Fruit fly (Drosophila melanogaster): ENCODE data around the gene ctp.
A peak's percentile ranks its signal among the peaks of the same experiment; 100 is the strongest.

The ctp gene

DNA sequence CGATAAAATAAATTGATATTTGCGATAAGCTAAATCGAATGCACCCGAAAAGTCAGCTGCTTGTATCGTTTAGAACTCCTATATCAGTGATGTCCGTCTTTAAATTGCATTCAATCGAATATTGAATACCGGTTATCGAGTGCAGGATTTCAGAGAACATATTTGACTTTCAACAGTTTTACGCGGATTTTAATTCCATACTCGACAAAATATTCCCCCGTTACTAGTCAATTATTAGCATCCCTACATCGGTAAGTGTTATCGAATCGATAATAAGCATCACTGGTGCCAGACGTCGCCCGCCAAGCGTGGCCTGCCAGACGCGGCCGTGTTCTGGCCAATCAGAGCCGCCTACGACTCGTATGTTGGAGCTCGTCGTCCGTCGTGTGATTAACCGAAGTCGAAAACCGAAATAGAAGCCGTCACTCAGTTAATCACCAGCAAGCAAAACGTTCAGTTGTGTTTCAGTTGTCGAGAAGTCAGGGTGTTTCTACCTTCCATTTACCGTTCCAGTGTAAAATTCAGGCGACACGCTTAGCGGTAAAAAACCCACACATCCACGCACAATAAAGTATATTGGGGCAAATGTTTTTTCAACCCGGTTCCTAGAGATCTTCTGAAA lies at the start of gene ctp (continued):
- 0 out of 3 replicates have a peak, but pooled peaks have one; percentile 38 for TF ChIP-seq so (GFP tag; IDR thresholded peaks at IDR 0.05)
- TF ChIP-seq CG1792 (GFP tag; optimal IDR thresholded peaks at IDR 0.05), result no peak
- TF ChIP-seq Hmr (GFP tag; optimal IDR thresholded peaks at IDR 0.05), result peak; percentile 57
- peak; percentile 8 for TF ChIP-seq sd (tag; optimal IDR thresholded peaks at IDR 0.05)
- no peak for TF ChIP-seq prd (optimal IDR thresholded peaks at IDR 0.05)
- TF ChIP-seq prd (GFP tag; IDR thresholded peaks at IDR 0.05), result peak; percentile 64
- no peak for TF ChIP-seq Aef1 (GFP tag; IDR thresholded peaks at IDR 0.05)
- TF ChIP-seq Eip74EF (GFP tag; optimal IDR thresholded peaks at IDR 0.05), result no peak
- TF ChIP-seq CG6813 (GFP tag; optimal IDR thresholded peaks at IDR 0.05), result peak; percentile 42
- peak; percentile 11 for TF ChIP-seq CG9437 (GFP tag; optimal IDR thresholded peaks at IDR 0.05)
- no peak for TF ChIP-seq ham (GFP tag; IDR thresholded peaks at IDR 0.05)
- peak; percentile 38 for TF ChIP-seq knrl (GFP tag; IDR thresholded peaks at IDR 0.05; ENCODE audit: partially characterized antibody)
- peak; percentile 68 for TF ChIP-seq hbn (GFP tag; IDR thresholded peaks at IDR 0.05; ENCODE audit: partially characterized antibody)
- TF ChIP-seq sc (optimal IDR thresholded peaks at IDR 0.05), result no peak
- TF ChIP-seq sc (GFP tag; optimal IDR thresholded peaks at IDR 0.05), result no peak
- TF ChIP-seq C15 (GFP tag; IDR thresholded peaks at IDR 0.05), result no peak
- peak; percentile 59 for TF ChIP-seq Meics (GFP tag; optimal IDR thresholded peaks at IDR 0.05)
- no peak for TF ChIP-seq lola (GFP tag; optimal IDR thresholded peaks at IDR 0.05)
- no peak for TF ChIP-seq CTCF (GFP tag; optimal IDR thresholded peaks at IDR 0.05)
- TF ChIP-seq Sry-β (GFP tag; optimal IDR thresholded peaks at IDR 0.05), result peak; percentile 94
- peak; percentile 29 for TF ChIP-seq CG9817 (tag; optimal IDR thresholded peaks at IDR 0.05)
- TF ChIP-seq nau (GFP tag; optimal IDR thresholded peaks at IDR 0.05), result peak; percentile 42
- peak; percentile 41 for TF ChIP-seq Hsf (GFP tag; optimal IDR thresholded peaks at IDR 0.05)
- TF ChIP-seq slp2 (GFP tag; optimal IDR thresholded peaks at IDR 0.05), result peak; percentile 5
- TF ChIP-seq CG12744 (GFP tag; optimal IDR thresholded peaks at IDR 0.05), result no peak
- TF ChIP-seq en (GFP tag; optimal IDR thresholded peaks at IDR 0.05), result no peak
- no peak for TF ChIP-seq CG4617 (GFP tag; optimal IDR thresholded peaks at IDR 0.05; ENCODE audit: borderline replicate concordance)
- no peak for TF ChIP-seq run (tag; optimal IDR thresholded peaks at IDR 0.05)
- TF ChIP-seq CG14710 (tag; optimal IDR thresholded peaks at IDR 0.05), result peak; percentile 49
- no peak for TF ChIP-seq crol (GFP tag; IDR thresholded peaks at IDR 0.05)
- no peak for TF ChIP-seq sim (GFP tag; IDR thresholded peaks at IDR 0.05)
- peak; percentile 25 for TF ChIP-seq BtbVII (GFP tag; optimal IDR thresholded peaks at IDR 0.05)
- peak; percentile 100 for TF ChIP-seq Asciz (GFP tag; optimal IDR thresholded peaks at IDR 0.05)
- TF ChIP-seq ato (GFP tag; IDR thresholded peaks at IDR 0.05; ENCODE audit: partially characterized antibody), result no peak
- peak in 1 of 2 experiments; percentile 59 for TF ChIP-seq tll (GFP tag; optimal IDR thresholded peaks at IDR 0.05)
- peak; percentile 70 for TF ChIP-seq slbo (GFP tag; IDR thresholded peaks at IDR 0.05)
- no peak for TF ChIP-seq CG4328 (GFP tag; optimal IDR thresholded peaks at IDR 0.05)
- TF ChIP-seq CG5953 (GFP tag; IDR thresholded peaks at IDR 0.05), result no peak
- TF ChIP-seq usp (GFP tag; optimal IDR thresholded peaks at IDR 0.05), result no peak
- TF ChIP-seq zf30C (GFP tag; optimal IDR thresholded peaks at IDR 0.05), result peak; percentile 36
- no peak for TF ChIP-seq Bdp1 (GFP tag; optimal IDR thresholded peaks at IDR 0.05)
- no peak for TF ChIP-seq gcm2 (GFP tag; optimal IDR thresholded peaks at IDR 0.05)
- no peak for TF ChIP-seq ewg (GFP tag; optimal IDR thresholded peaks at IDR 0.05)
- peak; percentile 30 for TF ChIP-seq CG18262 (tag; optimal IDR thresholded peaks at IDR 0.05)
- peak; percentile 51 for TF ChIP-seq CoRest (tag; optimal IDR thresholded peaks at IDR 0.05)
- TF ChIP-seq CG12769 (tag; optimal IDR thresholded peaks at IDR 0.05), result peak; percentile 79
- TF ChIP-seq CG33557 (GFP tag; optimal IDR thresholded peaks at IDR 0.05), result peak; percentile 19
- no peak for TF ChIP-seq Oaz (GFP tag; IDR thresholded peaks at IDR 0.05)
- peak; percentile 16 for TF ChIP-seq bcd (GFP tag; optimal IDR thresholded peaks at IDR 0.05)
- peak; percentile 41 for TF ChIP-seq CG17385 (GFP tag; optimal IDR thresholded peaks at IDR 0.05)
